Fruit fly (Drosophila melanogaster) whole organism, embryonic: ENCODE results near the gene Rpt5.

Source experiments
- CG11560 ChIP-seq: fragments of 200-800 bp; sonication (Bioruptor generic); IDR thresholded peaks from 3 replicates; pipeline ENCODE4 v1.3.6; 2022; ENCODE audit warnings: missing biosample characterization, missing genetic modification characterization
- CG12299 ChIP-seq: fragments of 200-800 bp; sonication (Bioruptor generic); optimal IDR thresholded peaks from 2 replicates; lab custom pipeline; 2018; ENCODE audit warnings: missing biosample characterization, mild to moderate bottlenecking, missing genetic modification characterization
- CG12391 ChIP-seq: fragments of 200-800 bp; sonication (Bioruptor generic); optimal IDR thresholded peaks from 3 replicates; lab custom pipeline; 2018; ENCODE audit warnings: missing biosample characterization, mild to moderate bottlenecking, missing genetic modification characterization, moderate library complexity
- CG12769 ChIP-seq: fragments of 200-800 bp; sonication (Bioruptor generic); optimal IDR thresholded peaks from 2 replicates; lab custom pipeline; 2019; ENCODE audit warnings: missing biosample characterization, mild to moderate bottlenecking, missing genetic modification characterization, moderate library complexity
- CG13296 ChIP-seq: fragments of 200-800 bp; sonication (Bioruptor generic); optimal IDR thresholded peaks from 3 replicates; lab custom pipeline; 2018; ENCODE audit warnings: missing biosample characterization, mild to moderate bottlenecking, missing genetic modification characterization
- CG14050 ChIP-seq: fragments of 200-800 bp; sonication (Bioruptor generic); IDR thresholded peaks from 3 replicates; pipeline ENCODE4 v1.3.6; 2022; ENCODE audit warnings: missing biosample characterization, missing genetic modification characterization
- CG15269 ChIP-seq: fragments of 200-800 bp; sonication (Bioruptor generic); optimal IDR thresholded peaks from 2 replicates; lab custom pipeline; 2018; ENCODE audit warnings: missing biosample characterization, mild to moderate bottlenecking, missing genetic modification characterization, moderate library complexity
- CG1647 ChIP-seq: fragments of 200-800 bp; sonication (Bioruptor generic); optimal IDR thresholded peaks from 3 replicates; lab custom pipeline; 2016; ENCODE audit warnings: missing biosample characterization, missing genetic modification characterization
- CG17361 ChIP-seq: fragments of 200-800 bp; sonication (Bioruptor generic); IDR thresholded peaks from 3 replicates; pipeline ENCODE4 v1.3.6; 2022; ENCODE audit warnings: missing biosample characterization, missing genetic modification characterization
- CG1792 ChIP-seq: fragments of 200-800 bp; sonication (Bioruptor generic); optimal IDR thresholded peaks from 2 replicates; lab custom pipeline; 2016; ENCODE audit warnings: missing biosample characterization, missing genetic modification characterization
- CG18262 ChIP-seq: fragments of 200-800 bp; optimal IDR thresholded peaks from 3 replicates; lab custom pipeline; 2019; ENCODE audit warnings: missing biosample characterization, mild to moderate bottlenecking, missing genetic modification characterization, moderate library complexity
- CG18476 ChIP-seq: fragments of 200-800 bp; sonication (Bioruptor generic); optimal IDR thresholded peaks from 2 replicates; lab custom pipeline; 2016; ENCODE audit warnings: missing biosample characterization, mild to moderate bottlenecking, missing genetic modification characterization
- CG2129 ChIP-seq: fragments of 200-800 bp; sonication (Bioruptor generic); IDR thresholded peaks from 2 replicates; pipeline ENCODE4 v1.3.6; 2022; ENCODE audit warnings: missing biosample characterization, missing genetic modification characterization; ENCODE audit not compliant: partially characterized antibody
- CG31365 ChIP-seq: fragments of 200-800 bp; sonication (Bioruptor generic); optimal IDR thresholded peaks from 2 replicates; lab custom pipeline; 2018; ENCODE audit warnings: missing biosample characterization, mild to moderate bottlenecking, missing genetic modification characterization
- CG3838 ChIP-seq: fragments of 200-800 bp; sonication (Bioruptor generic); optimal IDR thresholded peaks from 3 replicates; lab custom pipeline; 2016; ENCODE audit warnings: missing biosample characterization, missing genetic modification characterization
- CG4424 ChIP-seq: fragments of 200-800 bp; sonication (Bioruptor generic); optimal IDR thresholded peaks from 3 replicates; lab custom pipeline; 2016; ENCODE audit warnings: missing biosample characterization, missing genetic modification characterization
- CG6813 ChIP-seq: fragments of 200-800 bp; sonication (Bioruptor generic); optimal IDR thresholded peaks from 2 replicates; lab custom pipeline; 2017; ENCODE audit warnings: missing biosample characterization, missing genetic modification characterization, mild to moderate bottlenecking, moderate library complexity, missing genetic modification reagents
- CG6854 ChIP-seq: fragments of 200-800 bp; sonication (Bioruptor generic); optimal IDR thresholded peaks from 3 replicates; lab custom pipeline; 2017; ENCODE audit warnings: missing biosample characterization, mild to moderate bottlenecking, missing genetic modification characterization
- CG8944 ChIP-seq: fragments of 200-800 bp; sonication (Bioruptor generic); optimal IDR thresholded peaks from 3 replicates; lab custom pipeline; 2016; ENCODE audit warnings: missing biosample characterization, missing genetic modification characterization
- CTCF ChIP-seq: fragments of 200-800 bp; sonication (Bioruptor generic); optimal IDR thresholded peaks from 2 replicates; lab custom pipeline; 2017; ENCODE audit warnings: missing biosample characterization, mild to moderate bottlenecking, missing genetic modification characterization, moderate library complexity
- D ChIP-seq, 2 experiments: fragments of 200-800 bp in 1 of 2; fragments of >200 bp in 1 of 2; sonication (Bioruptor generic) in 1 of 2; optimal IDR thresholded peaks; 2 replicates in 1 of 2; 3 replicates in 1 of 2; lab custom pipeline; 2017; ENCODE audit warnings: mild to moderate bottlenecking in 1 of 2, missing biosample characterization in 1 of 2, missing genetic modification characterization in 1 of 2, missing genetic modification reagents in 1 of 2
- Elba2 ChIP-seq: fragments of 200-800 bp; sonication (Bioruptor generic); optimal IDR thresholded peaks from 3 replicates; lab custom pipeline; 2016; ENCODE audit warnings: missing biosample characterization, missing genetic modification characterization
- Ets97D ChIP-seq: fragments of 200-800 bp; sonication (Bioruptor generic); optimal IDR thresholded peaks from 3 replicates; lab custom pipeline; 2016; ENCODE audit warnings: missing biosample characterization, missing genetic modification characterization
- Fer2 ChIP-seq: fragments of 200-800 bp; sonication (Bioruptor generic); optimal IDR thresholded peaks from 2 replicates; lab custom pipeline; 2018; ENCODE audit warnings: missing biosample characterization, mild to moderate bottlenecking, missing genetic modification characterization, moderate library complexity
- Hr39 ChIP-seq: fragments of >200 bp; optimal IDR thresholded peaks from 2 replicates; lab custom pipeline; 2017
- Meics ChIP-seq: fragments of 200-800 bp; sonication (Bioruptor generic); optimal IDR thresholded peaks from 2 replicates; lab custom pipeline; 2017; ENCODE audit warnings: missing biosample characterization, mild to moderate bottlenecking, missing genetic modification characterization
- Poxn ChIP-seq: fragments of 200-800 bp; sonication (Bioruptor generic); IDR thresholded peaks from 2 replicates; pipeline ENCODE4 v1.3.6; 2022; ENCODE audit warnings: missing biosample characterization, missing genetic modification characterization
- Spps ChIP-seq: fragments of 200-800 bp; sonication (Bioruptor generic); optimal IDR thresholded peaks from 2 replicates; lab custom pipeline; 2018; ENCODE audit warnings: missing biosample characterization, mild to moderate bottlenecking, missing genetic modification characterization
- Sry-β ChIP-seq: fragments of 200-800 bp; sonication (Bioruptor generic); optimal IDR thresholded peaks from 2 replicates; lab custom pipeline; 2018; ENCODE audit warnings: missing biosample characterization, mild to moderate bottlenecking, missing genetic modification characterization, moderate library complexity
- YL-1 ChIP-seq: fragments of 200-800 bp; sonication (Bioruptor generic); optimal IDR thresholded peaks from 3 replicates; lab custom pipeline; 2017; ENCODE audit warnings: missing biosample characterization, mild to moderate bottlenecking, missing genetic modification characterization
- chinmo ChIP-seq: fragments of 200-800 bp; sonication (Bioruptor generic); IDR thresholded peaks from 4 replicates; pipeline ENCODE4 v1.3.6; 2022; ENCODE audit warnings: missing biosample characterization, missing genetic modification characterization; ENCODE audit not compliant: partially characterized antibody
- corto ChIP-seq: fragments of 200-800 bp; sonication (Bioruptor generic); optimal IDR thresholded peaks from 2 replicates; lab custom pipeline; 2016; ENCODE audit warnings: missing biosample characterization, mild to moderate bottlenecking, missing genetic modification characterization, moderate library complexity
- cwo ChIP-seq: fragments of 200-800 bp; sonication (Bioruptor generic); optimal IDR thresholded peaks from 3 replicates; lab custom pipeline; 2017; ENCODE audit warnings: missing biosample characterization, missing genetic modification characterization, mild to moderate bottlenecking, moderate library complexity, missing genetic modification reagents
- dmrt99B ChIP-seq: fragments of 200-800 bp; sonication (Bioruptor generic); optimal IDR thresholded peaks from 2 replicates; lab custom pipeline; 2018; ENCODE audit warnings: missing biosample characterization, mild to moderate bottlenecking, missing genetic modification characterization, moderate library complexity
- ems ChIP-seq: fragments of 200-800 bp; sonication (Bioruptor generic); optimal IDR thresholded peaks from 3 replicates; lab custom pipeline; 2016; ENCODE audit warnings: missing biosample characterization, missing genetic modification characterization
- gem ChIP-seq: fragments of 200-800 bp; sonication (Bioruptor generic); optimal IDR thresholded peaks from 2 replicates; lab custom pipeline; 2019; ENCODE audit warnings: missing biosample characterization, mild to moderate bottlenecking, missing genetic modification characterization, moderate library complexity
- gsb ChIP-seq: fragments of 200-800 bp; sonication (Bioruptor generic); IDR thresholded peaks from 2 replicates; pipeline ENCODE4 v1.3.6; 2022; ENCODE audit warnings: missing biosample characterization, missing genetic modification characterization
- gsb-n ChIP-seq: fragments of 200-800 bp; sonication (Bioruptor generic); optimal IDR thresholded peaks from 3 replicates; lab custom pipeline; 2018; ENCODE audit warnings: missing biosample characterization, mild to moderate bottlenecking, missing genetic modification characterization
- h ChIP-seq: fragments of >200 bp; optimal IDR thresholded peaks from 2 replicates; lab custom pipeline; 2017
- ind ChIP-seq: fragments of 200-800 bp; sonication (Bioruptor generic); optimal IDR thresholded peaks from 3 replicates; lab custom pipeline; 2016; ENCODE audit warnings: missing biosample characterization, missing genetic modification characterization
- mld ChIP-seq: fragments of 200-800 bp; sonication (Bioruptor generic); IDR thresholded peaks from 3 replicates; pipeline ENCODE4 v1.3.6; 2022; ENCODE audit warnings: missing biosample characterization, missing genetic modification characterization; ENCODE audit not compliant: partially characterized antibody
- psq ChIP-seq: fragments of 200-800 bp; sonication (Bioruptor generic); optimal IDR thresholded peaks from 2 replicates; lab custom pipeline; 2017; ENCODE audit warnings: missing biosample characterization, missing genetic modification characterization
- repo ChIP-seq: fragments of 200-800 bp; sonication (Bioruptor generic); optimal IDR thresholded peaks from 2 replicates; lab custom pipeline; 2016; ENCODE audit warnings: missing biosample characterization, missing genetic modification characterization
- ro ChIP-seq: fragments of 200-800 bp; sonication (Bioruptor generic); IDR thresholded peaks from 2 replicates; pipeline ENCODE4 v1.3.6; 2022; ENCODE audit warnings: missing biosample characterization, missing genetic modification characterization
- sim ChIP-seq: fragments of 200-800 bp; sonication (Bioruptor generic); IDR thresholded peaks from 2 replicates; pipeline ENCODE4 v1.3.6; 2022; ENCODE audit warnings: missing biosample characterization, missing genetic modification characterization
- slou ChIP-seq: fragments of 200-800 bp; sonication (Bioruptor generic); optimal IDR thresholded peaks from 3 replicates; lab custom pipeline; 2016; ENCODE audit warnings: missing biosample characterization, missing genetic modification characterization
- ssp ChIP-seq: fragments of 200-800 bp; sonication (Bioruptor generic); IDR thresholded peaks from 2 replicates; pipeline ENCODE4 v1.3.6; 2022; ENCODE audit warnings: missing biosample characterization, missing genetic modification characterization
- tin ChIP-seq: fragments of 200-800 bp; sonication (Bioruptor generic); optimal IDR thresholded peaks from 3 replicates; lab custom pipeline; 2016; ENCODE audit warnings: missing biosample characterization, missing genetic modification characterization
- unc-4 ChIP-seq: fragments of 200-800 bp; sonication (Bioruptor generic); IDR thresholded peaks from 2 replicates; pipeline ENCODE4 v1.3.6; 2022; ENCODE audit warnings: missing biosample characterization, missing genetic modification characterization; ENCODE audit not compliant: partially characterized antibody
- usp ChIP-seq: fragments of >200 bp; optimal IDR thresholded peaks from 2 replicates; lab custom pipeline; 2017; ENCODE audit warnings: missing biosample characterization, missing genetic modification characterization
- vvl ChIP-seq: fragments of 200-800 bp; sonication (Bioruptor generic); IDR thresholded peaks from 2 replicates; pipeline ENCODE4 v1.3.6; 2022; ENCODE audit warnings: missing biosample characterization, missing genetic modification characterization

Rpt5 gene

dm6 chr3R:23723381-23724034 is 29.2 kb upstream of the Rpt5 start (continued):
- no peak for TF ChIP-seq CG12769 (tag; lab: Kevin White, UChicago)
- peak; percentile 9 for TF ChIP-seq CG18262 (tag; lab: Kevin White, UChicago)
- no peak for TF ChIP-seq CG17361 (GFP tag; lab: Robert Waterston, UW)
- no peak for TF ChIP-seq ro (GFP tag; lab: Robert Waterston, UW)
- no peak for TF ChIP-seq Hr39
- TF ChIP-seq psq (GFP tag; lab: Kevin White, UChicago): no peak
- TF ChIP-seq chinmo: peak; percentile 76; the same call in 1 of the 4 replicates
- TF ChIP-seq cwo: peak; percentile 73
- TF ChIP-seq sim (GFP tag; lab: Robert Waterston, UW): peak; percentile 72
- peak; percentile 71 for TF ChIP-seq CG13296
- peak; percentile 70 for TF ChIP-seq CG4424 (GFP tag; lab: Kevin White, UChicago)
- TF ChIP-seq CG15269 (tag; lab: Kevin White, UChicago): peak; percentile 2
- peak; percentile 62 for TF ChIP-seq Sry-β (GFP tag; lab: Kevin White, UChicago)
- TF ChIP-seq Spps (tag; lab: Kevin White, UChicago): no peak
- peak; percentile 48 for TF ChIP-seq gem (tag; lab: Kevin White, UChicago)
- TF ChIP-seq corto (GFP tag; lab: Kevin White, UChicago): no peak
- peak; percentile 82 for TF ChIP-seq CG31365 (tag; lab: Kevin White, UChicago)
- TF ChIP-seq Elba2 (GFP tag; lab: Kevin White, UChicago): no peak
- peak; percentile 41 for TF ChIP-seq CG6854 (GFP tag; lab: Kevin White, UChicago)
- no peak for TF ChIP-seq Poxn (GFP tag; lab: Robert Waterston, UW)
- peak; percentile 59; the same call in 1 of the 2 replicates for TF ChIP-seq gsb (GFP tag; lab: Robert Waterston, UW)
- peak; percentile 68 for TF ChIP-seq Meics (GFP tag; lab: Kevin White, UChicago)
- TF ChIP-seq CG3838 (GFP tag; lab: Kevin White, UChicago): no peak
- no peak for TF ChIP-seq CG8944 (GFP tag; lab: Kevin White, UChicago)
- no peak for TF ChIP-seq CG1792 (GFP tag; lab: Kevin White, UChicago)
- peak; percentile 54 for TF ChIP-seq gsb-n (tag; lab: Kevin White, UChicago)
- no peak for TF ChIP-seq mld
- no peak for TF ChIP-seq Ets97D
- peak; percentile 37 for TF ChIP-seq CG18476 (GFP tag; lab: Kevin White, UChicago)
- peak; percentile 85 for TF ChIP-seq repo (GFP tag; lab: Kevin White, UChicago)
- no peak for TF ChIP-seq tin (GFP tag; lab: Kevin White, UChicago)
- peak; percentile 78 for TF ChIP-seq CG6813 (GFP tag; lab: Kevin White, UChicago)
- TF ChIP-seq ssp (GFP tag; lab: Robert Waterston, UW): no peak
- TF ChIP-seq CG14050 (GFP tag; lab: Robert Waterston, UW): peak; percentile 69; the same call in 2 of the 3 replicates
- TF ChIP-seq Fer2: no peak
- no peak for TF ChIP-seq h
- no peak for TF ChIP-seq YL-1
- no peak for TF ChIP-seq CG12391
- TF ChIP-seq ind: peak; percentile 18
- no peak for TF ChIP-seq usp (GFP tag; lab: Kevin White, UChicago)
- no peak for TF ChIP-seq D (optimal IDR thresholded peaks at IDR 0.05; lab: Kevin White, UChicago)
- TF ChIP-seq D (GFP tag; optimal IDR thresholded peaks at IDR 0.05; lab: Kevin White, UChicago): peak; percentile 31
- no peak for TF ChIP-seq CTCF (GFP tag; lab: Kevin White, UChicago)
- peak; percentile 23 for TF ChIP-seq ems (GFP tag; lab: Kevin White, UChicago)
- TF ChIP-seq dmrt99B: peak; percentile 53
- TF ChIP-seq CG12299 (tag; lab: Kevin White, UChicago): peak; percentile 51
- TF ChIP-seq unc-4 (GFP tag; lab: Robert Waterston, UW): no peak
- TF ChIP-seq CG2129 (GFP tag; lab: Robert Waterston, UW): no peak
- TF ChIP-seq vvl (GFP tag; lab: Robert Waterston, UW): peak; percentile 78
- no peak for TF ChIP-seq CG11560 (tag; lab: Robert Waterston, UW)
- no peak for TF ChIP-seq slou (GFP tag; lab: Kevin White, UChicago)
- TF ChIP-seq CG1647: no peak
